Worm (Caenorhabditis elegans) whole organism, L4 larva: ENCODE results near the gene F46G11.6.

Experiments used
- D1046.2 ChIP-seq: fragments of 200-800 bp; sonication (Bioruptor generic); IDR thresholded peaks from 2 replicates; pipeline ENCODE4 v1.3.6; 2022; ENCODE audit warnings: missing genetic modification characterization, missing compliant biosample characterization
- F44E2.7 ChIP-seq: fragments of 200-800 bp; sonication (Bioruptor generic); IDR thresholded peaks from 2 replicates; pipeline ENCODE4 v2.1.2; 2022; ENCODE audit warnings: missing genetic modification characterization, missing compliant biosample characterization
- F49E8.2 ChIP-seq: sonication (generic microtip); optimal IDR thresholded peaks from 2 replicates; lab custom pipeline; 2016; ENCODE audit warnings: missing compliant biosample characterization, mild to moderate bottlenecking, missing genetic modification characterization, borderline replicate concordance
- T20F7.1 ChIP-seq: fragments of 200-800 bp; sonication (Bioruptor generic); optimal IDR thresholded peaks from 2 replicates; lab custom pipeline; 2018; ENCODE audit warnings: mild to moderate bottlenecking, missing genetic modification characterization, missing compliant biosample characterization
- Y105C5A.15 ChIP-seq: fragments of 200-800 bp; sonication (Bioruptor generic); IDR thresholded peaks from 2 replicates; pipeline ENCODE4 v1.3.6; 2022; ENCODE audit warnings: missing genetic modification characterization, missing compliant biosample characterization
- Y5F2A.4 ChIP-seq: fragments of 200-800 bp; sonication (Bioruptor generic); optimal IDR thresholded peaks from 2 replicates; lab custom pipeline; 2018; ENCODE audit warnings: mild to moderate bottlenecking, missing genetic modification characterization, missing compliant biosample characterization
- Y75B8A.6 ChIP-seq: fragments of 200-800 bp; sonication (Bioruptor generic); IDR thresholded peaks from 2 replicates; pipeline ENCODE4 v1.3.6; 2022; ENCODE audit warnings: missing genetic modification reagents, missing genetic modification characterization, missing compliant biosample characterization
- ZK337.2 ChIP-seq: fragments of 200-800 bp; sonication (Bioruptor generic); IDR thresholded peaks from 2 replicates; pipeline ENCODE4 v1.3.6; 2022; ENCODE audit warnings: missing genetic modification reagents, missing genetic modification characterization, missing compliant biosample characterization
- aha-1 ChIP-seq: fragments of 150-350 bp; peaks from one replicate; lab custom pipeline; 2014; ENCODE audit warnings: missing biosample characterization, missing genetic modification characterization
- aly-2 ChIP-seq: sonication (generic microtip); optimal IDR thresholded peaks from 2 replicates; lab custom pipeline; 2018; ENCODE audit warnings: missing biosample characterization, missing genetic modification characterization
- ama-1 ChIP-seq: fragments of 150-350 bp; optimal IDR thresholded peaks from 2 replicates; lab custom pipeline; 2014; ENCODE audit warnings: inconsistent platforms, mixed read lengths
- arid-1 ChIP-seq: fragments of 200-800 bp; sonication (Bioruptor generic); conservative IDR thresholded peaks from 2 replicates; pipeline ENCODE4 v1.3.6; 2022; ENCODE audit warnings: missing genetic modification reagents, missing genetic modification characterization, missing compliant biosample characterization
- ceh-82 ChIP-seq: sonication (generic microtip); optimal IDR thresholded peaks from 2 replicates; lab custom pipeline; 2017; ENCODE audit warnings: missing biosample characterization, missing genetic modification characterization
- ces-1 ChIP-seq: fragments of 150-350 bp; sonication (generic microtip); optimal IDR thresholded peaks from 4 replicates; lab custom pipeline; 2014; ENCODE audit warnings: missing biosample characterization, missing genetic modification reagents, missing genetic modification characterization
- ctbp-1 ChIP-seq: fragments of 200-800 bp; sonication (Bioruptor generic); IDR thresholded peaks from 2 replicates; pipeline ENCODE4 v1.3.6; 2022; ENCODE audit warnings: missing genetic modification reagents, missing genetic modification characterization, missing compliant biosample characterization
- daf-12 ChIP-seq: fragments of 150-350 bp; optimal IDR thresholded peaks from 2 replicates; lab custom pipeline; 2014; ENCODE audit warnings: missing biosample characterization, missing genetic modification reagents, missing genetic modification characterization
- dmd-6 ChIP-seq: fragments of 200-800 bp; sonication (Bioruptor generic); IDR thresholded peaks from 2 replicates; pipeline ENCODE4 v1.3.6; 2022; ENCODE audit warnings: missing genetic modification reagents, missing genetic modification characterization, missing compliant biosample characterization
- dmd-8 ChIP-seq: fragments of 200-800 bp; sonication (Bioruptor generic); IDR thresholded peaks from 2 replicates; pipeline ENCODE4 v1.3.6; 2022; ENCODE audit warnings: missing genetic modification characterization, missing compliant biosample characterization
- duxl-1 ChIP-seq: sonication (generic microtip); optimal IDR thresholded peaks from 2 replicates; lab custom pipeline; 2016; ENCODE audit warnings: mild to moderate bottlenecking, missing genetic modification characterization, moderate library complexity, missing compliant biosample characterization; ENCODE audit not compliant: poor library complexity
- dve-1 ChIP-seq: sonication (generic microtip); optimal IDR thresholded peaks from 2 replicates; lab custom pipeline; 2017; ENCODE audit warnings: antibody characterized with exemption, mild to moderate bottlenecking, missing genetic modification characterization, missing compliant biosample characterization; ENCODE audit not compliant: insufficient read depth
- egl-27 ChIP-seq: sonication (generic microtip); optimal IDR thresholded peaks from 3 replicates; lab custom pipeline; 2017; ENCODE audit warnings: missing biosample characterization, missing genetic modification reagents, missing genetic modification characterization
- fos-1 ChIP-seq: fragments of 150-350 bp; optimal IDR thresholded peaks from 2 replicates; lab custom pipeline; 2014; ENCODE audit warnings: missing biosample characterization, missing genetic modification characterization
- hlh-11 ChIP-seq: fragments of 200-800 bp; sonication (Bioruptor generic); optimal IDR thresholded peaks from 2 replicates; lab custom pipeline; 2018; ENCODE audit warnings: mild to moderate bottlenecking, missing genetic modification characterization, missing compliant biosample characterization
- hlh-30 ChIP-seq: sonication (generic microtip); optimal IDR thresholded peaks from 2 replicates; lab custom pipeline; 2017; ENCODE audit warnings: antibody characterized with exemption, mild to moderate bottlenecking, missing genetic modification characterization, missing compliant biosample characterization; ENCODE audit not compliant: insufficient read depth
- hmg-1.1 ChIP-seq: fragments of 200-800 bp; sonication (Bioruptor generic); IDR thresholded peaks from 2 replicates; pipeline ENCODE4 v1.3.6; 2022; ENCODE audit warnings: missing genetic modification reagents, missing genetic modification characterization, missing compliant biosample characterization
- lin-1 ChIP-seq: fragments of 200-800 bp; sonication (Bioruptor generic); IDR thresholded peaks from 2 replicates; pipeline ENCODE4 v1.3.6; 2022; ENCODE audit warnings: missing genetic modification reagents, missing genetic modification characterization, missing compliant biosample characterization
- lin-13 ChIP-seq: fragments of 150-350 bp; optimal IDR thresholded peaks from 2 replicates; lab custom pipeline; 2014; ENCODE audit warnings: missing biosample characterization, missing genetic modification reagents, missing genetic modification characterization
- lin-29 ChIP-seq: fragments of 200-800 bp; sonication (Bioruptor generic); IDR thresholded peaks from 2 replicates; pipeline ENCODE4 v1.3.6; 2022; ENCODE audit warnings: missing genetic modification reagents, missing genetic modification characterization, missing compliant biosample characterization
- madf-9 ChIP-seq: fragments of 200-800 bp; sonication (Bioruptor generic); conservative IDR thresholded peaks from 2 replicates; pipeline ENCODE4 v1.3.6; 2022; ENCODE audit warnings: missing genetic modification reagents, missing genetic modification characterization, missing compliant biosample characterization
- mdl-1 ChIP-seq, 2 experiments: fragments of 150-350 bp in 1 of 2; sonication (generic microtip) in 1 of 2; optimal IDR thresholded peaks; 2 replicates each; lab custom pipeline; 2014 to 2017; ENCODE audit warnings: missing biosample characterization in 2 of 2, missing genetic modification characterization in 2 of 2
- mxl-2 ChIP-seq: fragments of 200-800 bp; sonication (Bioruptor generic); conservative IDR thresholded peaks from 2 replicates; pipeline ENCODE4 v1.3.6; 2022; ENCODE audit warnings: missing genetic modification reagents, missing genetic modification characterization, missing compliant biosample characterization
- mxl-3 ChIP-seq: fragments of 200-800 bp; sonication (Bioruptor generic); optimal IDR thresholded peaks from 2 replicates; lab custom pipeline; 2018; ENCODE audit warnings: mild to moderate bottlenecking, missing genetic modification characterization, missing compliant biosample characterization
- nhr-10 ChIP-seq: fragments of 150-350 bp; optimal IDR thresholded peaks from 2 replicates; lab custom pipeline; 2014; ENCODE audit warnings: missing biosample characterization, missing genetic modification characterization
- nhr-102 ChIP-seq: sonication (generic microtip); optimal IDR thresholded peaks from 2 replicates; lab custom pipeline; 2016; ENCODE audit warnings: mild to moderate bottlenecking, missing genetic modification characterization, moderate library complexity, missing compliant biosample characterization
- nhr-11 ChIP-seq: fragments of 150-350 bp; optimal IDR thresholded peaks from 2 replicates; lab custom pipeline; 2014; ENCODE audit warnings: missing biosample characterization, missing genetic modification characterization
- nhr-42 ChIP-seq: fragments of 200-800 bp; sonication (Bioruptor generic); IDR thresholded peaks from 2 replicates; pipeline ENCODE4 v1.3.6; 2022; ENCODE audit warnings: missing genetic modification characterization, missing compliant biosample characterization
- nhr-48 ChIP-seq: sonication (generic microtip); optimal IDR thresholded peaks from 2 replicates; lab custom pipeline; 2016; ENCODE audit warnings: mild to moderate bottlenecking, missing genetic modification characterization, missing compliant biosample characterization
- nhr-6 ChIP-seq: fragments of 150-350 bp; optimal IDR thresholded peaks from 2 replicates; lab custom pipeline; 2014; ENCODE audit warnings: missing biosample characterization, missing genetic modification characterization
- nhr-76 ChIP-seq: fragments of 150-350 bp; optimal IDR thresholded peaks from 2 replicates; lab custom pipeline; 2014; ENCODE audit warnings: missing biosample characterization, missing genetic modification characterization
- set-16 ChIP-seq: fragments of 200-800 bp; sonication (Bioruptor generic); IDR thresholded peaks from 2 replicates; pipeline ENCODE4 v1.3.6; 2022; ENCODE audit warnings: missing genetic modification reagents, missing genetic modification characterization, missing compliant biosample characterization
- skn-1 ChIP-seq: fragments of 150-350 bp; optimal IDR thresholded peaks from 2 replicates; lab custom pipeline; 2014; ENCODE audit warnings: missing biosample characterization, missing genetic modification characterization
- spr-1 ChIP-seq: sonication (generic microtip); optimal IDR thresholded peaks from 2 replicates; lab custom pipeline; 2016; ENCODE audit warnings: mild to moderate bottlenecking, missing genetic modification characterization, missing compliant biosample characterization
- tra-1 ChIP-seq: fragments of 200-800 bp; sonication (Bioruptor generic); IDR thresholded peaks from 2 replicates; pipeline ENCODE4 v1.3.6; 2022; ENCODE audit warnings: missing genetic modification reagents, missing genetic modification characterization, missing compliant biosample characterization
- unc-39 ChIP-seq: sonication (generic microtip); optimal IDR thresholded peaks from 2 replicates; lab custom pipeline; 2017; ENCODE audit warnings: missing biosample characterization, missing genetic modification characterization
- zfp-2 ChIP-seq: sonication (generic microtip); optimal IDR thresholded peaks from 2 replicates; lab custom pipeline; 2016; ENCODE audit warnings: mild to moderate bottlenecking, missing genetic modification characterization, missing compliant biosample characterization
- zip-11 ChIP-seq: fragments of 200-800 bp; sonication (Bioruptor generic); IDR thresholded peaks from 2 replicates; pipeline ENCODE4 v1.3.6; 2022; ENCODE audit warnings: missing genetic modification characterization, missing compliant biosample characterization
- zip-2 ChIP-seq: fragments of 150-350 bp; optimal IDR thresholded peaks from 2 replicates; lab custom pipeline; 2014; ENCODE audit warnings: missing biosample characterization, missing genetic modification characterization
- ztf-11 ChIP-seq: fragments of 150-350 bp; optimal IDR thresholded peaks from 2 replicates; lab custom pipeline; 2014; ENCODE audit warnings: missing biosample characterization, missing genetic modification characterization
- ztf-7 ChIP-seq: fragments of 150-350 bp; optimal IDR thresholded peaks from 2 replicates; lab custom pipeline; 2014; ENCODE audit warnings: missing biosample characterization, missing genetic modification characterization

Gene F46G11.6

ce11 chrX:5818176-5818575, 31.9 kb downstream of the F46G11.6 start:
- no peak for TF ChIP-seq D1046.2 (GFP tag; lab: Robert Waterston, UW)
- TF ChIP-seq aly-2 (tag; lab: Kevin White, UChicago) = no peak
- TF ChIP-seq hlh-30 (tag; lab: Kevin White, UChicago) = peak; percentile 35
- TF ChIP-seq nhr-48 (tag; lab: Kevin White, UChicago) = no peak
- peak in 1 of 2 experiments; percentile 58 for TF ChIP-seq mdl-1 (tag; optimal IDR thresholded peaks at IDR 0.05; lab: Kevin White, UChicago)
- TF ChIP-seq hlh-11 (tag; lab: Kevin White, UChicago) = peak; percentile 62
- TF ChIP-seq mxl-3 (GFP tag; lab: Kevin White, UChicago) = peak; percentile 73
- TF ChIP-seq set-16 (GFP tag; lab: Robert Waterston, UW) = peak; percentile 91
- TF ChIP-seq ztf-11 (tag; lab: Kevin White, UChicago) = no peak
- no peak for TF ChIP-seq arid-1 (GFP tag; lab: Robert Waterston, UW)
- 0 out of 2 replicates have a peak, but pooled peaks have one; percentile 14 for TF ChIP-seq madf-9 (GFP tag; lab: Robert Waterston, UW)

DNA sequence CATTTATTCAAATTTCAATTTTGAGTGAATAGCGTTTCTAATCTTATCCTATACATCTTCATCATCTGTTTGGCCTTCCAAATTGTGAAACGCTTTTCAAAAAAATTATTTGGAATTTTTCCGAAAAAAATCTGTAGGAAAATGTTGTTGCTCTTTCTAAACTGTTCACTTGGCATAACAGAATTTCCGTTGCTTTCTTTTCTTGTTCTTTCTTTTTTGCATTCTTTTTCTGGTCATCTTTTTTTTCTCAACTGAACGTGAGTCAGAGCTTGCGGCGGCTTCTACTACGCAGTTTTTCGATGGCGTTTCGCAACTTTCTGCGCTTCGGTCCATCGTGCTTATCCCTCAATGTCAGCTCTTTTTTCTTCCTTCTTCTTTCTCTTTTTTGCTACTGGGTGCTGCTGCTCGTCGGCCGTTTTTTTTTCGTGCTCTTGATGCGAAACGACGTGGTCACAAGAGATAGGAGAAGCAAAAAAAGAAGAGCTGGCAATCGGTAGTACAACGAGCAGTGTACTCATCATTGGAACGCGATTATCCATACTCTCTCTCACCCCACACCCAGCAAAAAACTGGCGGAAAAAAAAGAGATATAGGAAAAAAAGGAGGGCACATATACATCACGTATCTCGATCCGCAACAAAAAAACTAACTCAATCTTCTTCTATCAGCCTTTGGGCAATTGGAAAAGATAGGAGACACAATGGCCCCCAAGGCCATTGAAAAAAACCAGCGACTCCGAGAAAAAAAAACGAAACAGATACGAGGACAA, 33.6 kb downstream of the F46G11.6 start:
- TF ChIP-seq aly-2 (tag; lab: Kevin White, UChicago) = no peak
- no peak for TF ChIP-seq ztf-7 (tag; lab: Kevin White, UChicago)
- TF ChIP-seq T20F7.1 (GFP tag; lab: Kevin White, UChicago) = no peak
- TF ChIP-seq dmd-6 (GFP tag; lab: Robert Waterston, UW) = no peak
- TF ChIP-seq Y105C5A.15 = no peak
- TF ChIP-seq ZK337.2 (GFP tag; lab: Robert Waterston, UW) = no peak
- TF ChIP-seq nhr-11 (tag; lab: Kevin White, UChicago) = peak; percentile 37
- peak; percentile 67 for TF ChIP-seq nhr-48 (tag; lab: Kevin White, UChicago)
- no peak for TF ChIP-seq ama-1 (lab: Kevin White, UChicago)
- no peak for TF ChIP-seq dmd-8
- no peak for TF ChIP-seq nhr-6
- no peak for TF ChIP-seq lin-29 (GFP tag; lab: Robert Waterston, UW)
- no peak for TF ChIP-seq mxl-2 (GFP tag; lab: Robert Waterston, UW)
- TF ChIP-seq dve-1 (tag; lab: Kevin White, UChicago) = no peak
- no peak for TF ChIP-seq nhr-102
- TF ChIP-seq hmg-1.1 (GFP tag; lab: Robert Waterston, UW) = 0 out of 2 replicates have a peak, but pooled peaks have one; percentile 46
- TF ChIP-seq lin-1 (GFP tag; lab: Robert Waterston, UW) = no peak
- TF ChIP-seq Y75B8A.6 = no peak
- peak; percentile 73 for TF ChIP-seq hlh-11 (tag; lab: Kevin White, UChicago)
- no peak for TF ChIP-seq skn-1 (tag; lab: Kevin White, UChicago)
- peak; percentile 52 for TF ChIP-seq ctbp-1 (GFP tag; lab: Robert Waterston, UW)
- no peak for TF ChIP-seq egl-27 (tag; lab: Kevin White, UChicago)
- TF ChIP-seq spr-1 (tag; lab: Kevin White, UChicago) = no peak
- TF ChIP-seq zip-11 (GFP tag; lab: Robert Waterston, UW) = no peak
- no peak for TF ChIP-seq duxl-1 (tag; lab: Kevin White, UChicago)
- no peak for TF ChIP-seq daf-12 (tag; lab: Kevin White, UChicago)
- no peak for TF ChIP-seq lin-13 (GFP tag; lab: Kevin White, UChicago)
- no peak for TF ChIP-seq zip-2 (tag; lab: Kevin White, UChicago)
- no peak for TF ChIP-seq unc-39
- TF ChIP-seq fos-1 (tag; lab: Kevin White, UChicago) = no peak
- no peak for TF ChIP-seq nhr-42 (GFP tag; lab: Robert Waterston, UW)
- peak; percentile 62 for TF ChIP-seq aha-1
- TF ChIP-seq tra-1 (GFP tag; lab: Robert Waterston, UW) = 0 out of 2 replicates have a peak, but pooled peaks have one; percentile 24
- no peak for TF ChIP-seq ceh-82 (tag; lab: Kevin White, UChicago)
- no peak for TF ChIP-seq Y5F2A.4 (GFP tag; lab: Kevin White, UChicago)
- TF ChIP-seq zfp-2 (tag; lab: Kevin White, UChicago) = no peak
- TF ChIP-seq F49E8.2 (tag; lab: Kevin White, UChicago) = no peak
- no peak for TF ChIP-seq nhr-76
- TF ChIP-seq ces-1 = no peak
- TF ChIP-seq ztf-11 (tag; lab: Kevin White, UChicago) = no peak
- no peak for TF ChIP-seq F44E2.7
- no peak for TF ChIP-seq nhr-10 (tag; lab: Kevin White, UChicago)
